Worm (Caenorhabditis elegans) whole organism, L2 larva: ENCODE data around the gene Y55F3BR.6.

Experiments used
- ZK546.5 ChIP-seq: sonication (generic microtip); optimal IDR thresholded peaks from 2 replicates; lab custom pipeline; 2017; ENCODE audit warnings: missing biosample characterization, missing genetic modification characterization
- alr-1 ChIP-seq: fragments of 150-350 bp; optimal IDR thresholded peaks from 2 replicates; lab custom pipeline; 2014; ENCODE audit warnings: missing biosample characterization, missing genetic modification characterization
- ama-1 ChIP-seq: fragments of 150-350 bp; optimal IDR thresholded peaks from 2 replicates; lab custom pipeline; 2018; ENCODE audit warnings: inconsistent platforms
- blmp-1 ChIP-seq: sonication (generic microtip); optimal IDR thresholded peaks from 2 replicates; lab custom pipeline; 2017; ENCODE audit warnings: missing genetic modification characterization, mild to moderate bottlenecking, missing compliant biosample characterization, antibody characterized with exemption, moderate library complexity; ENCODE audit not compliant: insufficient read depth
- crh-2 ChIP-seq: sonication (generic microtip); optimal IDR thresholded peaks from 2 replicates; lab custom pipeline; 2017; ENCODE audit warnings: missing biosample characterization, missing genetic modification characterization
- elt-3 ChIP-seq: sonication (generic microtip); optimal IDR thresholded peaks from 2 replicates; lab custom pipeline; 2017; ENCODE audit warnings: missing biosample characterization, missing genetic modification characterization
- fos-1 ChIP-seq: fragments of 150-350 bp; optimal IDR thresholded peaks from 2 replicates; lab custom pipeline; 2014; ENCODE audit warnings: missing biosample characterization, missing genetic modification characterization
- lin-13 ChIP-seq: fragments of 150-350 bp; optimal IDR thresholded peaks from 2 replicates; lab custom pipeline; 2014; ENCODE audit warnings: missing biosample characterization, missing genetic modification reagents, missing genetic modification characterization
- nhr-12 ChIP-seq: fragments of 150-350 bp; optimal IDR thresholded peaks from 2 replicates; lab custom pipeline; 2014; ENCODE audit warnings: missing biosample characterization, missing genetic modification characterization
- snpc-4 ChIP-seq: fragments of 150-350 bp; optimal IDR thresholded peaks from 2 replicates; lab custom pipeline; 2014; ENCODE audit warnings: missing biosample characterization, missing genetic modification characterization
- unc-39 ChIP-seq: fragments of 150-350 bp; optimal IDR thresholded peaks from 2 replicates; lab custom pipeline; 2014; ENCODE audit warnings: missing biosample characterization, missing genetic modification characterization
- unc-62 ChIP-seq: fragments of 150-350 bp; optimal IDR thresholded peaks from 2 replicates; lab custom pipeline; 2014; ENCODE audit warnings: missing biosample characterization, missing genetic modification reagents, missing genetic modification characterization

DNA sequence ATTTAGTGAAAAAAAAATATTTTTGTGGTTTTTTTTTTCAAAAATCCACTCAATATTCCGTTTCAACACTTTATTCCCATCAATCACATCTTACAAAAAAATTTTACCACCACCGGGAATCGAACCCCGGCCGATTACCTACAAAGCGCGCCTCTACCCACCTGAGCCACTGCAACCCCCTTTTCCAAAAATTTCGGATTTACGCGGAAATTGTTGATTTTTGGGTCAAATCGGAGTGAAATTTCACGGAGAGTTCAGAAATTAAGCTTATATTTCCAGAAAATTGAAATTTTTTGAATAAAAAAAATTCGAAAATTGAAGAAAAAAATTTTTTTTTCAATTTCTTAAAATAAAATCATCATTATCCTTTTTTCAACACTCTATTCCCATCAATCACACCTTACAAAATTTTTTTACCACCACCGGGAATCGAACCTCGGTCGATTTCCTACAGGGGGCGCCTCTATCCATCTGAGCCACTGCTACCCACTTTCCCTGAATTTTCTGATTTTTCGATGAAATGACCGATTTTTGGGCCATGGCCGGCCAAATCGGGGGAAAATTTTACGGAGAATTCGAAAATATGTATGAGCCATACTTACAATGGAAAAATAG, 31.4 kb upstream of the Y55F3BR.6 start:
- TF ChIP-seq unc-39 (tag; lab: Kevin White, UChicago) (no peak), crh-2 (tag; lab: Kevin White, UChicago) (no peak), fos-1 (tag; lab: Kevin White, UChicago) (no peak), lin-13 (no peak), elt-3 (no peak), snpc-4 (no peak), unc-62 (GFP tag; lab: Kevin White, UChicago) (no peak), blmp-1 (tag; lab: Kevin White, UChicago) (no peak), ama-1 (lab: Kevin White, UChicago) (no peak), nhr-12 (tag; lab: Kevin White, UChicago) (no peak), alr-1 (tag; lab: Kevin White, UChicago) (no peak), ZK546.5 (no peak)
